Worm (Caenorhabditis elegans) whole organism, late embryonic: ENCODE data around the gene srw-31.

Experiments
- C08G9.2 ChIP-seq: sonication (generic microtip); optimal IDR thresholded peaks from 2 replicates; lab custom pipeline; 2016; ENCODE audit warnings: mild to moderate bottlenecking, missing genetic modification characterization, moderate library complexity, missing compliant biosample characterization
- C38D4.7 ChIP-seq: fragments of 200-800 bp; sonication (Bioruptor generic); optimal IDR thresholded peaks from 2 replicates; lab custom pipeline; 2018; ENCODE audit warnings: mild to moderate bottlenecking, missing genetic modification characterization, moderate library complexity, missing compliant biosample characterization
- F13H6.1 ChIP-seq: sonication (generic microtip); optimal IDR thresholded peaks from 2 replicates; lab custom pipeline; 2016; ENCODE audit warnings: missing genetic modification characterization, missing compliant biosample characterization
- ahr-1 ChIP-seq: sonication (generic microtip); optimal IDR thresholded peaks from 2 replicates; lab custom pipeline; 2016; ENCODE audit warnings: missing genetic modification characterization, missing compliant biosample characterization
- ceh-14 ChIP-seq: sonication (generic microtip); optimal IDR thresholded peaks from 2 replicates; lab custom pipeline; 2016; ENCODE audit warnings: missing genotype, missing genetic modification characterization, missing compliant biosample characterization
- ceh-18 ChIP-seq: sonication (generic microtip); optimal IDR thresholded peaks from 2 replicates; lab custom pipeline; 2016; ENCODE audit warnings: missing genetic modification characterization, missing compliant biosample characterization
- ceh-19 ChIP-seq: fragments of 200-800 bp; sonication (Bioruptor generic); optimal IDR thresholded peaks from 2 replicates; lab custom pipeline; 2018; ENCODE audit warnings: mild to moderate bottlenecking, missing genetic modification characterization, missing compliant biosample characterization
- ceh-24 ChIP-seq: sonication (generic microtip); optimal IDR thresholded peaks from 2 replicates; lab custom pipeline; 2016; ENCODE audit warnings: mild to moderate bottlenecking, missing genetic modification characterization, missing compliant biosample characterization
- ceh-30 ChIP-seq: fragments of 150-350 bp; optimal IDR thresholded peaks from 2 replicates; lab custom pipeline; 2014; ENCODE audit warnings: missing biosample characterization, missing genetic modification characterization
- ceh-34 ChIP-seq: sonication (generic microtip); optimal IDR thresholded peaks from 2 replicates; lab custom pipeline; 2016; ENCODE audit warnings: mild to moderate bottlenecking, missing genetic modification characterization, missing compliant biosample characterization
- ceh-48 ChIP-seq: sonication (generic microtip); optimal IDR thresholded peaks from 2 replicates; lab custom pipeline; 2016; ENCODE audit warnings: missing genetic modification characterization, inconsistent platforms, missing compliant biosample characterization
- ceh-6 ChIP-seq: fragments of 200-800 bp; sonication (Bioruptor generic); optimal IDR thresholded peaks from 2 replicates; lab custom pipeline; 2018; ENCODE audit warnings: mild to moderate bottlenecking, missing genetic modification characterization, missing compliant biosample characterization
- che-1 ChIP-seq: sonication (generic microtip); optimal IDR thresholded peaks from 2 replicates; lab custom pipeline; 2016; ENCODE audit warnings: mild to moderate bottlenecking, missing genetic modification characterization, missing compliant biosample characterization
- dmd-4 ChIP-seq: sonication (generic microtip); optimal IDR thresholded peaks from 2 replicates; lab custom pipeline; 2016; ENCODE audit warnings: borderline replicate concordance, missing genetic modification characterization, missing compliant biosample characterization
- elt-4 ChIP-seq: sonication (generic microtip); optimal IDR thresholded peaks from 2 replicates; lab custom pipeline; 2016; ENCODE audit warnings: missing genetic modification characterization, missing compliant biosample characterization
- ets-4 ChIP-seq: sonication (generic microtip); optimal IDR thresholded peaks from 2 replicates; lab custom pipeline; 2016; ENCODE audit warnings: missing genetic modification characterization, missing compliant biosample characterization
- fkh-6 ChIP-seq: sonication (generic microtip); optimal IDR thresholded peaks from 2 replicates; lab custom pipeline; 2016; ENCODE audit warnings: missing genetic modification characterization, missing compliant biosample characterization
- gmeb-2 ChIP-seq: sonication (generic microtip); optimal IDR thresholded peaks from 2 replicates; lab custom pipeline; 2016; ENCODE audit warnings: missing genetic modification characterization, inconsistent platforms, missing compliant biosample characterization
- hlh-6 ChIP-seq: sonication (generic microtip); optimal IDR thresholded peaks from 2 replicates; lab custom pipeline; 2016; ENCODE audit warnings: missing genotype, missing genetic modification characterization, missing compliant biosample characterization
- hlh-8 ChIP-seq: sonication (generic microtip); optimal IDR thresholded peaks from 2 replicates; lab custom pipeline; 2016; ENCODE audit warnings: missing genotype, missing genetic modification characterization, missing compliant biosample characterization
- lim-6 ChIP-seq: sonication (generic microtip); optimal IDR thresholded peaks from 2 replicates; lab custom pipeline; 2016; ENCODE audit warnings: missing genetic modification characterization, missing compliant biosample characterization
- nfya-1 ChIP-seq: sonication (generic microtip); optimal IDR thresholded peaks from 2 replicates; lab custom pipeline; 2017; ENCODE audit warnings: missing genetic modification characterization, mild to moderate bottlenecking, missing compliant biosample characterization, antibody characterized with exemption, moderate library complexity
- npax-4 ChIP-seq: sonication (generic microtip); optimal IDR thresholded peaks from 2 replicates; lab custom pipeline; 2016; ENCODE audit warnings: missing genetic modification characterization, missing compliant biosample characterization
- pag-3 ChIP-seq: sonication (generic microtip); optimal IDR thresholded peaks from 2 replicates; lab custom pipeline; 2016; ENCODE audit warnings: missing compliant biosample characterization, missing genetic modification characterization, borderline replicate concordance
- pat-9 ChIP-seq: fragments of 200-800 bp; sonication (Bioruptor generic); optimal IDR thresholded peaks from 2 replicates; lab custom pipeline; 2018; ENCODE audit warnings: mild to moderate bottlenecking, missing genetic modification characterization, moderate library complexity, missing compliant biosample characterization
- pha-4 ChIP-seq: fragments of 150-350 bp; optimal IDR thresholded peaks from 2 replicates; lab custom pipeline; 2018; ENCODE audit warnings: missing biosample characterization, missing genetic modification reagents, missing genetic modification characterization
- pqm-1 ChIP-seq: sonication (generic microtip); optimal IDR thresholded peaks from 2 replicates; lab custom pipeline; 2016; ENCODE audit warnings: missing genetic modification characterization, missing compliant biosample characterization
- pros-1 ChIP-seq: fragments of 150-350 bp; optimal IDR thresholded peaks from 2 replicates; lab custom pipeline; 2014; ENCODE audit warnings: missing biosample characterization, missing genetic modification reagents, missing genetic modification characterization
- ref-2 ChIP-seq: sonication (generic microtip); optimal IDR thresholded peaks from 2 replicates; lab custom pipeline; 2016; ENCODE audit warnings: missing genetic modification characterization, missing compliant biosample characterization
- sdc-2 ChIP-seq: sonication (generic microtip); optimal IDR thresholded peaks from 2 replicates; lab custom pipeline; 2016; ENCODE audit warnings: missing genotype, missing genetic modification characterization, missing compliant biosample characterization
- sox-2 ChIP-seq: fragments of 200-800 bp; sonication (Bioruptor generic); IDR thresholded peaks from 2 replicates; pipeline ENCODE4 v1.3.6; 2022; ENCODE audit warnings: missing genetic modification reagents, missing genetic modification characterization, missing compliant biosample characterization
- tbx-2 ChIP-seq: sonication (generic microtip); optimal IDR thresholded peaks from 2 replicates; lab custom pipeline; 2016; ENCODE audit warnings: missing genetic modification characterization, missing compliant biosample characterization
- tbx-7 ChIP-seq: sonication (generic microtip); optimal IDR thresholded peaks from 2 replicates; lab custom pipeline; 2016; ENCODE audit warnings: missing genotype, missing genetic modification characterization, missing compliant biosample characterization
- unc-55 ChIP-seq: sonication (generic microtip); optimal IDR thresholded peaks from 2 replicates; lab custom pipeline; 2017; ENCODE audit warnings: missing biosample characterization, missing genetic modification reagents, missing genetic modification characterization
- unc-86 ChIP-seq: sonication (generic microtip); optimal IDR thresholded peaks from 2 replicates; lab custom pipeline; 2016; ENCODE audit warnings: missing genetic modification characterization, missing compliant biosample characterization

Gene srw-31

ce11 chrV:17539289-17539688 is 32.9 kb downstream of the srw-31 start:
- TF ChIP-seq lim-6 (tag; lab: Kevin White, UChicago) (no peak), ceh-48 (peak; percentile 37)

- TF ChIP-seq pat-9 (tag; lab: Kevin White, UChicago) (no peak), ceh-24 (no peak), npax-4 (tag; lab: Kevin White, UChicago) (no peak), sox-2 (GFP tag; lab: Robert Waterston, UW) (no peak), fkh-6 (tag; lab: Kevin White, UChicago) (no peak), ceh-6 (GFP tag; lab: Kevin White, UChicago) (no peak), unc-55 (GFP tag; lab: Kevin White, UChicago) (no peak), ets-4 (tag; lab: Kevin White, UChicago) (no peak), tbx-2 (tag; lab: Kevin White, UChicago) (no peak), tbx-7 (tag; lab: Kevin White, UChicago) (no peak), sdc-2 (no peak), pros-1 (tag; lab: Kevin White, UChicago) (no peak), unc-86 (tag; lab: Kevin White, UChicago) (no peak), che-1 (no peak), ceh-19 (GFP tag; lab: Kevin White, UChicago) (no peak), ceh-18 (no peak), pag-3 (tag; lab: Kevin White, UChicago) (no peak)
These were observed 33.9 kb downstream of the srw-31 start, which contains the start of gene srz-25 for ce11 chrV:17540295-17540694. Gene srz-25 (plus strand): TSS chrV:17540595.

DNA sequence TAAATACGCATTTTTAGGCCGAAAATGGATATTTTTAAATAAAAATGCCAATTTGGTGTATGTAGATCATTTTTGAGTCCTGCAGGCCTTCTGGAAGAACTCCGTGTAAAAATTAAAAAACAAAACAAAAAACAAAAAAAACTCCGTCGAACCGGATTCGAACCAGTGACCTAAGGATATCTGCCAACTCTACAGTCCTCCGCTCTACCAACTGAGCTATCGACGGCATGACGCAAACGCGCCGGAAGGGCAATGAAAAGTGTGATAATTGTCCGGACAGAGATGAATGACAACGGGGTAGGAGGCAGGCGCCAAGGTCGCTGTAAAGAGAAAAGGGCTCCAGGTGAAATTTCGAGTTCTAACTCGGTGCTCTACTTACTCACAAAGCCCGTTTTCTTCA is 35.9 kb downstream of the srw-31 start:
- no peak for TF ChIP-seq C38D4.7 (GFP tag; lab: Kevin White, UChicago)
- no peak for TF ChIP-seq fkh-6 (tag; lab: Kevin White, UChicago)
- TF ChIP-seq pha-4: no peak
- TF ChIP-seq gmeb-2 (tag; lab: Kevin White, UChicago): no peak
- TF ChIP-seq ref-2 (tag; lab: Kevin White, UChicago): no peak
- TF ChIP-seq ceh-14 (tag; lab: Kevin White, UChicago): no peak
- TF ChIP-seq ceh-34 (tag; lab: Kevin White, UChicago): no peak
- TF ChIP-seq nfya-1 (tag; lab: Kevin White, UChicago): no peak
- TF ChIP-seq dmd-4 (tag; lab: Kevin White, UChicago): no peak
- no peak for TF ChIP-seq ceh-24
- TF ChIP-seq ahr-1: no peak
- no peak for TF ChIP-seq C08G9.2 (tag; lab: Kevin White, UChicago)

- no peak for TF ChIP-seq ceh-18
These were observed 40.5 kb downstream of the srw-31 start for ce11 chrV:17546931-17547330.

ce11 chrV:17548635-17549034 is 42.2 kb downstream of the srw-31 start:
- peak; percentile 35 for TF ChIP-seq hlh-6 (tag; lab: Kevin White, UChicago)
- peak; percentile 76 for TF ChIP-seq elt-4 (tag; lab: Kevin White, UChicago)
- peak; percentile 11 for TF ChIP-seq C08G9.2 (tag; lab: Kevin White, UChicago)
- TF ChIP-seq hlh-8 (tag; lab: Kevin White, UChicago): no peak
- TF ChIP-seq lim-6 (tag; lab: Kevin White, UChicago): peak; percentile 26
- peak; percentile 35 for TF ChIP-seq sdc-2
- no peak for TF ChIP-seq ceh-6 (GFP tag; lab: Kevin White, UChicago)
- TF ChIP-seq F13H6.1 (tag; lab: Kevin White, UChicago): no peak
- no peak for TF ChIP-seq pqm-1
- TF ChIP-seq ceh-30 (tag; lab: Kevin White, UChicago): no peak
